Fruit fly (Drosophila melanogaster): ENCODE data around the gene CG8369.
A peak's percentile ranks its signal among the peaks of the same experiment; 100 is the strongest.

The CG8369 gene

dm6 chr3R:8863094-8863865 lies 41.5 kb downstream of the CG8369 start:
- no peak for TF ChIP-seq CG4318 (GFP tag; optimal IDR thresholded peaks at IDR 0.05)
- no peak for TF ChIP-seq eg (GFP tag; IDR thresholded peaks at IDR 0.05)
- no peak for TF ChIP-seq CG6854 (GFP tag; optimal IDR thresholded peaks at IDR 0.05)
- TF ChIP-seq svp (GFP tag), result peak; percentile 42
- TF ChIP-seq dsx (GFP tag; optimal IDR thresholded peaks at IDR 0.05; ENCODE audit: poor library complexity, severe bottlenecking), result peak; percentile 49
- peak; percentile 57 for TF ChIP-seq fkh (GFP tag; optimal IDR thresholded peaks at IDR 0.05)
- no peak for TF ChIP-seq fd59A (GFP tag; optimal IDR thresholded peaks at IDR 0.05)
- peak; percentile 69 for TF ChIP-seq Eip78C (GFP tag)
- TF ChIP-seq CG3919 (GFP tag; optimal IDR thresholded peaks at IDR 0.05), result no peak
- peak; percentile 34 for TF ChIP-seq CG6276 (GFP tag; optimal IDR thresholded peaks at IDR 0.05)
- peak; percentile 34 to 35 for TF ChIP-seq ss (GFP tag; optimal IDR thresholded peaks at IDR 0.05)
- TF ChIP-seq Ets96B (tag; optimal IDR thresholded peaks at IDR 0.05), result peak; percentile 11
- TF ChIP-seq pdm3 (GFP tag; optimal IDR thresholded peaks at IDR 0.05), result no peak

DNA sequence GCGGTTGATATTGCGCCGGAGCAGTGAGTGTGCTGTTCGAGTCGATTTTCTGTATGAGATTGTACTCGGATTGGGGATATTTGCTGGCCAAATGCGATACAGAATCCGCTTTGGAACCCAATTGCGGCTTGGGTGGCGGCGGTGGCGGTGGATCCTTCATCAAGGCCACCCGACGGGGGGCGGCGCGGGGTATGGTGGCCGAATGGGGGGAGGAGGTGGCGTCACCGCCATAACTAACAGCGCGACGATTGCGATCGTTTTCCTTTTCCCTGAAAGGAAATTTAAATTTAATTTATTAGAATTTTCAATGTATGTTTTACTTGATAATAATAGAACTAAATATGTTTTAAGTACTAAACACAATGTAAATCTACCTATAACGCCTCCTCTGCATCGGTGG lies 43.2 kb downstream of the CG8369 start:
- TF ChIP-seq CG8119 (GFP tag; IDR thresholded peaks at IDR 0.05), result no peak
- TF ChIP-seq Lpt (GFP tag; optimal IDR thresholded peaks at IDR 0.05), result no peak
- TF ChIP-seq Gug (GFP tag; IDR thresholded peaks at IDR 0.05), result no peak
- TF ChIP-seq CG6163 (GFP tag; IDR thresholded peaks at IDR 0.05), result no peak
- TF ChIP-seq ss (GFP tag; optimal IDR thresholded peaks at IDR 0.05), result no peak
- no peak for TF ChIP-seq Ets96B (tag; optimal IDR thresholded peaks at IDR 0.05)
- TF ChIP-seq CG34406 (GFP tag; optimal IDR thresholded peaks at IDR 0.05), result no peak
- no peak for TF ChIP-seq CG6276 (GFP tag; optimal IDR thresholded peaks at IDR 0.05)
- no peak for TF ChIP-seq CG15336 (GFP tag; IDR thresholded peaks at IDR 0.05)
- no peak for TF ChIP-seq vri (GFP tag; optimal IDR thresholded peaks at IDR 0.05)
- TF ChIP-seq CG7368 (GFP tag; optimal IDR thresholded peaks at IDR 0.05), result no peak
- TF ChIP-seq Hr39 (GFP tag; optimal IDR thresholded peaks at IDR 0.05), result no peak

DNA sequence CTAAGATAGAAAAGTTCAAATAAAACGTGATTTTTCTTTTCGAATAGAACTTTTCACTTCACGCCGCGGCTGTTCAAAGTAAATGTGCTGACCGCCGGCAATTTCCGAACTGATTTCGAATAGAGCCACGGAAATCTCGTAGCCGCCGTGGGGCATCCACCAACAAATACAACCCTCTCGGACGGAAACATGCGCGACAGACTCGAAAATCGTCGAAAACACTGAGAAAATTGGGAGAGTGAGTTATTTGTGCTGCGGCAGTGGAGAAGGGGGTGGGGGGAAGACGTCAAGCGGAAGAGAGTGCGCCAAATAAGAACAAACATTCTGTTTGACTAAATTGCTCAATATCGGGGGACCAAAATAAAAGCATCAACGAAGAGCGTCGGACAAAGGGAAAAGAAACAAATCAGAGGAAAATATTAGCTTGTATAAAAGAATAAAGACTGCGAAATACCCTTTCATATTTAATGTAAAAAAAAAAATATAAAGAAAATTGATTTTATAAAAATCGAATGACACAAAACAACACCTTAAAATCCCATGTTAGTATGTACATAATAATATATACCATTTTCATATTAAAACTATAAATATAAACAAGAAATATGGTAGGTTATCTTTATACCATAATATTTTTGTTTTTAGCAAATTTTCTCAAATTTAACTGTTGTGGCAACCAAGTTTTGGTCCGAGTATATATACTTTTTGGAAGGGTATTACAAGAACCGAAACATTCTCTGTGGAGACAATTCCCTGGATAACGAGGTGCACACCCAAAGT lies 45.7 kb downstream of the CG8369 start:
- TF ChIP-seq OdsH (GFP tag; optimal IDR thresholded peaks at IDR 0.05) (peak; percentile 36), CG11902 (GFP tag; optimal IDR thresholded peaks at IDR 0.05) (no peak), achi (GFP tag; optimal IDR thresholded peaks at IDR 0.05) (peak; percentile 33), Hr4 (GFP tag; optimal IDR thresholded peaks at IDR 0.05) (peak; percentile 12), CG15336 (GFP tag; IDR thresholded peaks at IDR 0.05) (peak; percentile 42), lz (GFP tag; optimal IDR thresholded peaks at IDR 0.05) (no peak), CG6276 (GFP tag; optimal IDR thresholded peaks at IDR 0.05) (peak; percentile 14), Eip78C (GFP tag) (peak; percentile 58), CG3919 (GFP tag; optimal IDR thresholded peaks at IDR 0.05) (no peak), svp (GFP tag) (peak; percentile 14), CG32006 (GFP tag; optimal IDR thresholded peaks at IDR 0.05) (peak; percentile 38), Sox102F (GFP tag; optimal IDR thresholded peaks at IDR 0.05) (no peak), topi (GFP tag; optimal IDR thresholded peaks at IDR 0.05) (no peak), salr (GFP tag; optimal IDR thresholded peaks at IDR 0.05) (peak in 1 of 2 experiments; percentile 21), Ets96B (tag; optimal IDR thresholded peaks at IDR 0.05) (peak; percentile 5), acj6 (GFP tag; optimal IDR thresholded peaks at IDR 0.05) (peak; percentile 47), CG10631 (GFP tag; optimal IDR thresholded peaks at IDR 0.05) (peak; percentile 49), CG8632 (GFP tag; optimal IDR thresholded peaks at IDR 0.05) (peak; percentile 15), esn (GFP tag; optimal IDR thresholded peaks at IDR 0.05) (peak; percentile 30), CG34406 (GFP tag; optimal IDR thresholded peaks at IDR 0.05) (peak; percentile 31)

All from whole organism, prepupa.